Fruit fly (Drosophila melanogaster): ENCODE results near the gene CG13999.

DNA sequence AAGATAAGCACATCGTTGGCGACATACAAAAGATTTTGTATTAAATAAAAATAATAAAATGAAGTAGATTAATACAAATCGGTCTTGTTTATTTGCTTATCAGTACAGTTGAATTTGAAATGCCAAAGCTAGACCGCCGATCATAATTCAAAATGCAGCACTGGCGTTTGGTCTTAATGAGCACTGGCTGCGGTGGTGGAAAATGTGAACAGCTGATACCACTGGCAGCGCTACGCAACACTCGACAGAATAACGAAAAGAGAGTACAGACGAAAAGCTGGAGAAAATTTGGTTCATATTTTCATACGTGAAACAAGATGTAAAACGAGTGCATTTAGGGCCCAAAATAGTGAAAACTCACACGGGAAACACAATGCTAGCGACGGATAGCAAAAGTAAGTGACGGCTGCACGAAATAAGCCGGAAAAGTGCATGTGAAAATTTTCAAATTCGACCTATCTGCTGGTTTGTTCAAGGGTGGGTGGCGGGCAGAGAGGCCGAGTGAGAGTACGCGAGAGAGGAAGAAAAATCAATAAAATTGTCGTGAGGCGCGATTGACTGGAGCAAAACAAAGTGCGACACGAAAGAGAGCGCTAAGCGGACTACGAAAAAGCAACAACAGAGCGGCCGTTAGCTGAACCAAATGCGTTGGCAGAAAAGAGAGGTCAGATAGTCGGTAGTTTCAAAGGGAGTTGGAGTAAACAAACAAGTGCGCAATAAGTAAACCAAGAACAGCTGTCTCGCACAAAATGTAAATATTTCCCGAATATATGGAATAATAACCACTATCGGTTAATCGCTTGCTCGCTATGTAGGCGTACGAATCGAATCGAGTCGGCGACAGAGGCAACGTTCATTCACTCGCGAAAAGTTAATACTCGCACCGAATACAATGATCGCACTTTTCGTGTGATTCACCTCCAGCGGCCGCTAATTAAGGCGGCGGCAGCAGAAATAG lies 49.1 kb downstream of the CG13999 start, which contains the start of gene bchs:
- TF ChIP-seq cg (GFP tag; optimal IDR thresholded peaks at IDR 0.05) (no peak), CG15073 (GFP tag; optimal IDR thresholded peaks at IDR 0.05) (no peak), gfzf (GFP tag; optimal IDR thresholded peaks at IDR 0.05) (no peak)
